Fruit fly (Drosophila melanogaster) whole organism, embryonic: ENCODE measurements around the gene CG8301.
A peak's percentile ranks its signal among the peaks of the same experiment; 100 is the strongest.

Experiments used
- Bgb ChIP-seq: fragments of 200-800 bp; sonication (Bioruptor generic); IDR thresholded peaks from 2 replicates; pipeline ENCODE4 v1.3.6; 2022; ENCODE audit warnings: missing biosample characterization, missing genetic modification characterization; ENCODE audit not compliant: partially characterized antibody
- CG10209 ChIP-seq: fragments of 200-800 bp; sonication (Bioruptor generic); optimal IDR thresholded peaks from 3 replicates; lab custom pipeline; 2017; ENCODE audit warnings: missing biosample characterization, mild to moderate bottlenecking, missing genetic modification characterization, missing genetic modification reagents
- CG10959 ChIP-seq: fragments of 200-800 bp; sonication (Bioruptor generic); IDR thresholded peaks from 2 replicates; pipeline ENCODE4 v1.3.6; 2022; ENCODE audit warnings: missing biosample characterization, missing genetic modification characterization
- CG11695 ChIP-seq: fragments of 200-800 bp; sonication (Bioruptor generic); IDR thresholded peaks from 3 replicates; pipeline ENCODE4 v1.3.6; 2022; ENCODE audit warnings: missing biosample characterization, missing genetic modification characterization
- CG13624 ChIP-seq: fragments of 200-800 bp; sonication (Bioruptor generic); optimal IDR thresholded peaks from 2 replicates; lab custom pipeline; 2016; ENCODE audit warnings: missing biosample characterization, missing genetic modification characterization
- CG13775 ChIP-seq: fragments of 200-800 bp; sonication (Bioruptor generic); optimal IDR thresholded peaks from 3 replicates; lab custom pipeline; 2017; ENCODE audit warnings: missing biosample characterization, mild to moderate bottlenecking, missing genetic modification characterization
- CG15601 ChIP-seq: fragments of 200-800 bp; sonication (Bioruptor generic); optimal IDR thresholded peaks from 3 replicates; lab custom pipeline; 2019; ENCODE audit warnings: missing biosample characterization, mild to moderate bottlenecking, missing genetic modification characterization, moderate library complexity
- CG16815 ChIP-seq: fragments of 200-800 bp; sonication (Bioruptor generic); optimal IDR thresholded peaks from 3 replicates; lab custom pipeline; 2017; ENCODE audit warnings: missing biosample characterization, mild to moderate bottlenecking, missing genetic modification characterization
- CG17359 ChIP-seq: fragments of 200-800 bp; sonication (Bioruptor generic); optimal IDR thresholded peaks from 3 replicates; lab custom pipeline; 2018; ENCODE audit warnings: missing biosample characterization, mild to moderate bottlenecking, missing genetic modification characterization, moderate library complexity
- CG17612 ChIP-seq: fragments of 200-800 bp; sonication (Bioruptor generic); IDR thresholded peaks from 2 replicates; pipeline ENCODE4 v1.3.6; 2022; ENCODE audit warnings: missing biosample characterization, missing genetic modification characterization
- CG31441 ChIP-seq: fragments of 200-800 bp; sonication (Bioruptor generic); IDR thresholded peaks from 2 replicates; pipeline ENCODE4 v1.3.6; 2022; ENCODE audit warnings: missing biosample characterization, missing genetic modification characterization
- CG3838 ChIP-seq: fragments of 200-800 bp; sonication (Bioruptor generic); optimal IDR thresholded peaks from 3 replicates; lab custom pipeline; 2016; ENCODE audit warnings: missing biosample characterization, missing genetic modification characterization
- CG4328 ChIP-seq: fragments of 200-800 bp; sonication (Bioruptor generic); optimal IDR thresholded peaks from 3 replicates; lab custom pipeline; 2017; ENCODE audit warnings: missing biosample characterization, missing genetic modification reagents, missing genetic modification characterization
- CG6683 ChIP-seq: fragments of 200-800 bp; sonication (Bioruptor generic); optimal IDR thresholded peaks from 2 replicates; lab custom pipeline; 2017; ENCODE audit warnings: missing biosample characterization, mild to moderate bottlenecking, missing genetic modification characterization, missing genetic modification reagents
- CG7357 ChIP-seq: fragments of 200-800 bp; sonication (Bioruptor generic); IDR thresholded peaks from 3 replicates; pipeline ENCODE4 v1.3.6; 2022; ENCODE audit warnings: missing biosample characterization, missing genetic modification characterization
- CG7556 ChIP-seq: fragments of 200-800 bp; sonication (Bioruptor generic); optimal IDR thresholded peaks from 2 replicates; lab custom pipeline; 2017; ENCODE audit warnings: missing biosample characterization, mild to moderate bottlenecking, missing genetic modification characterization
- CG7987 ChIP-seq: fragments of 200-800 bp; sonication (Bioruptor generic); optimal IDR thresholded peaks from 2 replicates; lab custom pipeline; 2018; ENCODE audit warnings: missing biosample characterization, mild to moderate bottlenecking, missing genetic modification characterization, moderate library complexity
- CG8944 ChIP-seq: fragments of 200-800 bp; sonication (Bioruptor generic); optimal IDR thresholded peaks from 3 replicates; lab custom pipeline; 2016; ENCODE audit warnings: missing biosample characterization, missing genetic modification characterization
- Chrac-16 ChIP-seq: fragments of 200-800 bp; sonication (Bioruptor generic); optimal IDR thresholded peaks from 3 replicates; lab custom pipeline; 2016; ENCODE audit warnings: missing biosample characterization, missing genetic modification characterization
- Dad ChIP-seq: fragments of 200-800 bp; sonication (Bioruptor generic); optimal IDR thresholded peaks from 3 replicates; lab custom pipeline; 2016; ENCODE audit warnings: missing biosample characterization, missing genetic modification characterization
- Dll ChIP-seq: fragments of 200-800 bp; sonication (Bioruptor generic); IDR thresholded peaks from 4 replicates; pipeline ENCODE4 v1.3.6; 2022; ENCODE audit warnings: missing biosample characterization, missing genetic modification characterization; ENCODE audit not compliant: partially characterized antibody
- Dp ChIP-seq: fragments of 200-800 bp; sonication (Bioruptor generic); optimal IDR thresholded peaks from 2 replicates; lab custom pipeline; 2018; ENCODE audit warnings: missing biosample characterization, mild to moderate bottlenecking, missing genetic modification characterization, moderate library complexity
- Lim3 ChIP-seq: fragments of 200-800 bp; sonication (Bioruptor generic); IDR thresholded peaks from 2 replicates; pipeline ENCODE4 v1.3.6; 2022; ENCODE audit warnings: missing biosample characterization, missing genetic modification characterization
- MESR4 ChIP-seq: fragments of 200-800 bp; sonication (Bioruptor generic); optimal IDR thresholded peaks from 2 replicates; lab custom pipeline; 2018; ENCODE audit warnings: missing biosample characterization, mild to moderate bottlenecking, missing genetic modification characterization, moderate library complexity
- NC2β ChIP-seq: fragments of 200-800 bp; sonication (Bioruptor generic); optimal IDR thresholded peaks from 2 replicates; lab custom pipeline; 2016; ENCODE audit warnings: missing biosample characterization, missing genetic modification characterization
- Pdp1 ChIP-seq, 2 experiments: fragments of 200-800 bp; sonication (Bioruptor generic); optimal IDR thresholded peaks; 3 replicates each; lab custom pipeline; 2016; ENCODE audit warnings: missing biosample characterization in 2 of 2, missing genetic modification characterization in 2 of 2, mild to moderate bottlenecking in 1 of 2, moderate library complexity in 1 of 2
- Ssrp ChIP-seq: fragments of 200-800 bp; sonication (Bioruptor generic); optimal IDR thresholded peaks from 2 replicates; lab custom pipeline; 2018; ENCODE audit warnings: missing biosample characterization, mild to moderate bottlenecking, missing genetic modification characterization, moderate library complexity
- abd-A ChIP-seq: fragments of 200-800 bp; sonication (Bioruptor generic); optimal IDR thresholded peaks from 3 replicates; lab custom pipeline; 2019; ENCODE audit warnings: missing biosample characterization, mild to moderate bottlenecking, missing genetic modification characterization, moderate library complexity
- bcd ChIP-seq: fragments of 200-800 bp; sonication (Bioruptor generic); optimal IDR thresholded peaks from 2 replicates; lab custom pipeline; 2017; ENCODE audit warnings: missing biosample characterization, mild to moderate bottlenecking, missing genetic modification characterization
- ci ChIP-seq: fragments of 200-800 bp; sonication (Bioruptor generic); IDR thresholded peaks from 3 replicates; pipeline ENCODE4 v1.3.6; 2022; ENCODE audit warnings: missing biosample characterization, missing genetic modification characterization
- eve ChIP-seq, 2 experiments: fragments of >200 bp; optimal IDR thresholded peaks; 2 replicates each; lab custom pipeline; 2017; ENCODE audit warnings: missing biosample characterization in 2 of 2, missing genetic modification characterization in 2 of 2
- exex ChIP-seq: fragments of 200-800 bp; sonication (Bioruptor generic); optimal IDR thresholded peaks from 4 replicates; lab custom pipeline; 2018; ENCODE audit warnings: missing biosample characterization, mild to moderate bottlenecking, missing genetic modification characterization, moderate library complexity
- fd64A ChIP-seq: fragments of 200-800 bp; sonication (Bioruptor generic); optimal IDR thresholded peaks from 3 replicates; lab custom pipeline; 2018; ENCODE audit warnings: missing biosample characterization, mild to moderate bottlenecking, missing genetic modification characterization
- fru ChIP-seq: fragments of >200 bp; optimal IDR thresholded peaks from 2 replicates; lab custom pipeline; 2017
- gsb ChIP-seq: fragments of 200-800 bp; sonication (Bioruptor generic); IDR thresholded peaks from 2 replicates; pipeline ENCODE4 v1.3.6; 2022; ENCODE audit warnings: missing biosample characterization, missing genetic modification characterization
- hkb ChIP-seq, 2 experiments: fragments of 200-800 bp in 1 of 2; fragments of >200 bp in 1 of 2; sonication (Bioruptor generic) in 1 of 2; IDR thresholded peaks in 1 of 2; optimal IDR thresholded peaks in 1 of 2; 2 replicates each; pipeline versions ENCODE4 v1.3.6 to Lab custom; 2017 to 2022; ENCODE audit warnings: missing biosample characterization in 1 of 2, missing genetic modification characterization in 1 of 2
- inv ChIP-seq: fragments of 200-800 bp; sonication (Bioruptor generic); IDR thresholded peaks from 2 replicates; pipeline ENCODE4 v1.3.6; 2022; ENCODE audit warnings: missing biosample characterization, missing genetic modification characterization; ENCODE audit not compliant: partially characterized antibody
- lilli ChIP-seq: fragments of 200-800 bp; sonication (Bioruptor generic); optimal IDR thresholded peaks from 3 replicates; lab custom pipeline; 2016; ENCODE audit warnings: missing biosample characterization, missing genetic modification characterization
- lmd ChIP-seq: fragments of 200-800 bp; sonication (Bioruptor generic); IDR thresholded peaks from 2 replicates; pipeline ENCODE4 v1.3.6; 2022; ENCODE audit warnings: missing biosample characterization, missing genetic modification characterization
- maf-S ChIP-seq: fragments of 200-800 bp; sonication (Bioruptor generic); optimal IDR thresholded peaks from 2 replicates; lab custom pipeline; 2016; ENCODE audit warnings: missing biosample characterization, missing genetic modification characterization
- nerfin-1 ChIP-seq: fragments of 200-800 bp; sonication (Bioruptor generic); optimal IDR thresholded peaks from 3 replicates; lab custom pipeline; 2019; ENCODE audit warnings: missing biosample characterization, mild to moderate bottlenecking, missing genetic modification characterization, moderate library complexity
- pfk ChIP-seq: fragments of 200-800 bp; sonication (Bioruptor generic); optimal IDR thresholded peaks from 2 replicates; lab custom pipeline; 2018; ENCODE audit warnings: missing biosample characterization, mild to moderate bottlenecking, missing genetic modification characterization, moderate library complexity
- psq ChIP-seq: fragments of 200-800 bp; sonication (Bioruptor generic); optimal IDR thresholded peaks from 2 replicates; lab custom pipeline; 2017; ENCODE audit warnings: missing biosample characterization, missing genetic modification characterization
- ranshi ChIP-seq: fragments of 200-800 bp; sonication (Bioruptor generic); IDR thresholded peaks from 2 replicates; pipeline ENCODE4 v1.3.6; 2022; ENCODE audit warnings: missing biosample characterization, missing genetic modification characterization
- sc ChIP-seq, 3 experiments: fragments of >200 bp in 2 of 3; fragments of 200-800 bp in 1 of 3; sonication (Bioruptor generic) in 1 of 3; optimal IDR thresholded peaks; 2 replicates in 2 of 3; 3 replicates in 1 of 3; lab custom pipeline; 2017; ENCODE audit warnings: mild to moderate bottlenecking in 1 of 3, missing biosample characterization in 1 of 3, missing genetic modification characterization in 1 of 3, missing genetic modification reagents in 1 of 3
- sd ChIP-seq: fragments of 200-800 bp; sonication (Bioruptor generic); optimal IDR thresholded peaks from 3 replicates; lab custom pipeline; 2018; ENCODE audit warnings: missing biosample characterization, mild to moderate bottlenecking, missing genetic modification characterization, moderate library complexity
- sima ChIP-seq: fragments of 200-800 bp; sonication (Bioruptor generic); optimal IDR thresholded peaks from 2 replicates; lab custom pipeline; 2016; ENCODE audit warnings: missing biosample characterization, missing genetic modification characterization
- wek ChIP-seq: fragments of 200-800 bp; sonication (Bioruptor generic); optimal IDR thresholded peaks from 3 replicates; lab custom pipeline; 2018; ENCODE audit warnings: missing biosample characterization, mild to moderate bottlenecking, missing genetic modification characterization, moderate library complexity
- zfh1 ChIP-seq: fragments of 200-800 bp; sonication (Bioruptor generic); IDR thresholded peaks from 3 replicates; pipeline ENCODE4 v1.3.6; 2022; ENCODE audit warnings: missing biosample characterization, missing genetic modification characterization

CG8301 gene

dm6 chr3R:9586663-9587248 lies 5.7 kb downstream of the CG8301 start, which contains the start of gene P58IPK (continued):
- TF ChIP-seq Pdp1 (GFP tag; optimal IDR thresholded peaks at IDR 0.05; lab: Kevin White, UChicago) (peak; percentile 75 to 83), Chrac-16 (GFP tag; lab: Kevin White, UChicago) (peak; percentile 75), lilli (GFP tag; lab: Kevin White, UChicago) (peak; percentile 87), maf-S (GFP tag; lab: Kevin White, UChicago) (peak; percentile 67), sc (optimal IDR thresholded peaks at IDR 0.05; lab: Kevin White, UChicago) (no peak), sc (GFP tag; optimal IDR thresholded peaks at IDR 0.05; lab: Kevin White, UChicago) (no peak), CG4328 (GFP tag; lab: Kevin White, UChicago) (no peak), CG3838 (peak; percentile 52), fd64A (GFP tag; lab: Kevin White, UChicago) (no peak), Dll (GFP tag; lab: Robert Waterston, UW) (peak; percentile 94), CG6683 (GFP tag; lab: Kevin White, UChicago) (no peak), sd (tag; lab: Kevin White, UChicago) (no peak), CG7357 (GFP tag; lab: Robert Waterston, UW) (0 out of 3 replicates have a peak, but pooled peaks have one; percentile 35), CG16815 (GFP tag; lab: Kevin White, UChicago) (peak; percentile 22), Dp (GFP tag; lab: Kevin White, UChicago) (peak; percentile 77), Ssrp (tag; lab: Kevin White, UChicago) (peak; percentile 38), CG13624 (GFP tag; lab: Kevin White, UChicago) (peak; percentile 85), Lim3 (no peak), MESR4 (GFP tag; lab: Kevin White, UChicago) (peak; percentile 83), zfh1 (peak; percentile 75; the same call in 2 of the 3 replicates), lmd (GFP tag; lab: Robert Waterston, UW) (peak; percentile 66; the same call in 1 of the 2 replicates), CG13775 (peak; percentile 36), abd-A (tag; lab: Kevin White, UChicago) (no peak), fru (lab: Kevin White, UChicago) (no peak), pfk (GFP tag; lab: Kevin White, UChicago) (no peak), bcd (GFP tag; lab: Kevin White, UChicago) (peak; percentile 58), CG8944 (GFP tag; lab: Kevin White, UChicago) (peak; percentile 65), eve (GFP tag; optimal IDR thresholded peaks at IDR 0.05; lab: Kevin White, UChicago) (no peak), CG10959 (GFP tag; lab: Robert Waterston, UW) (no peak), nerfin-1 (tag; lab: Kevin White, UChicago) (peak; percentile 11), hkb (optimal IDR thresholded peaks at IDR 0.05; lab: Kevin White, UChicago) (no peak), hkb (GFP tag; IDR thresholded peaks at IDR 0.05; lab: Robert Waterston, UW) (peak; percentile 49; the same call in 1 of the 2 replicates), CG15601 (tag; lab: Kevin White, UChicago) (peak; percentile 46), psq (GFP tag; lab: Kevin White, UChicago) (no peak), NC2β (peak; percentile 47), ci (peak; percentile 66; the same call in 2 of the 3 replicates), Dad (GFP tag; lab: Kevin White, UChicago) (peak; percentile 72), ranshi (GFP tag; lab: Robert Waterston, UW) (peak; percentile 59), sima (no peak), gsb (GFP tag; lab: Robert Waterston, UW) (no peak), CG7556 (GFP tag; lab: Kevin White, UChicago) (peak; percentile 2), CG11695 (no peak), inv (GFP tag; lab: Robert Waterston, UW) (peak; percentile 96), CG7987 (GFP tag; lab: Kevin White, UChicago) (peak; percentile 67), Bgb (GFP tag; lab: Robert Waterston, UW) (peak; percentile 98), exex (tag; lab: Kevin White, UChicago) (peak; percentile 24), CG17612 (no peak), CG17359 (tag; lab: Kevin White, UChicago) (peak; percentile 38), CG31441 (GFP tag; lab: Robert Waterston, UW) (peak; percentile 94), wek (no peak), CG10209 (GFP tag; lab: Kevin White, UChicago) (peak; percentile 32)
